Fruit fly (Drosophila melanogaster): ENCODE measurements around the gene CG3061.

The CG3061 gene

DNA sequence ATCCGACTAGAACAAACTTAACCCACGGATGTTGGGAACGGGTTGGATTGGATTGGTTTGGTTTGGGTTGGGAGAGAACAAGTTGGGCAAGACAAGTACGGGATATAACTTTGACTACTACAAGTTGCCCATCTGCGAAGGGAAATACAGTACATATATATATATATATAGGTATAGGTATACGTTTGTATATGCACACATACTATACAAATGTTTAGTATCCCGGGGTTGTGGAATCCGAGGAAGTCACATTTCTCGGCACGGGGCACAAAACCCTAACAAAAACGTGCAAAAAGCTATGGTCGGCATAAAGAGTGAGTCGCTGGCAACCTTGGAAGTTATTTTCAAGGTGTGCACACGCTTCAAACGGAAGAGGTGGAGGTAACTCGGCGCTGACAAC, 28.3 kb upstream of the CG3061 start (continued):
- TF ChIP-seq CG33557 (GFP tag; optimal IDR thresholded peaks at IDR 0.05) (no peak), nau (GFP tag; optimal IDR thresholded peaks at IDR 0.05) (no peak), ftz-f1 (GFP tag; optimal IDR thresholded peaks at IDR 0.05) (peak; percentile 7), CG13775 (GFP tag; optimal IDR thresholded peaks at IDR 0.05) (no peak), CG4328 (GFP tag; optimal IDR thresholded peaks at IDR 0.05) (no peak), gem (tag; optimal IDR thresholded peaks at IDR 0.05) (no peak), CG7987 (GFP tag; optimal IDR thresholded peaks at IDR 0.05) (no peak), gsb-n (tag; optimal IDR thresholded peaks at IDR 0.05) (no peak), scrt (GFP tag; optimal IDR thresholded peaks at IDR 0.05) (no peak), Tbp (GFP tag; optimal IDR thresholded peaks at IDR 0.05) (no peak), tap (tag; optimal IDR thresholded peaks at IDR 0.05) (no peak), CG13287 (GFP tag; IDR thresholded peaks at IDR 0.05; ENCODE audit: partially characterized antibody) (no peak), CG15514 (GFP tag; optimal IDR thresholded peaks at IDR 0.05) (no peak), chn (GFP tag; optimal IDR thresholded peaks at IDR 0.05) (no peak), Xrp1 (GFP tag; IDR thresholded peaks at IDR 0.05) (no peak), ac (GFP tag; optimal IDR thresholded peaks at IDR 0.05) (no peak), CG12769 (tag; optimal IDR thresholded peaks at IDR 0.05) (peak; percentile 6), zfh2 (GFP tag; optimal IDR thresholded peaks at IDR 0.05) (no peak), CG10209 (GFP tag; optimal IDR thresholded peaks at IDR 0.05) (peak; percentile 9), eve (GFP tag; optimal IDR thresholded peaks at IDR 0.05) (no peak), CG18764 (GFP tag; optimal IDR thresholded peaks at IDR 0.05) (no peak), Rx (GFP tag; IDR thresholded peaks at IDR 0.05) (no peak), CTCF (GFP tag; optimal IDR thresholded peaks at IDR 0.05) (no peak), CG7928 (GFP tag; optimal IDR thresholded peaks at IDR 0.05) (no peak), sd (tag; optimal IDR thresholded peaks at IDR 0.05) (peak; percentile 44), HLH3B (GFP tag; IDR thresholded peaks at IDR 0.05) (no peak), Ada2b (GFP tag; IDR thresholded peaks at IDR 0.05) (no peak), Deaf1 (tag; optimal IDR thresholded peaks at IDR 0.05) (no peak), H2.0 (GFP tag; IDR thresholded peaks at IDR 0.05) (no peak), BtbVII (GFP tag; optimal IDR thresholded peaks at IDR 0.05) (no peak), CG4360 (GFP tag; IDR thresholded peaks at IDR 0.05) (no peak), CG34224 (GFP tag; IDR thresholded peaks at IDR 0.05; ENCODE audit: partially characterized antibody) (no peak), CG14860 (GFP tag; IDR thresholded peaks at IDR 0.05; ENCODE audit: partially characterized antibody) (no peak), CG18599 (GFP tag; optimal IDR thresholded peaks at IDR 0.05) (no peak), Kr (GFP tag; optimal IDR thresholded peaks at IDR 0.05) (no peak)

DNA sequence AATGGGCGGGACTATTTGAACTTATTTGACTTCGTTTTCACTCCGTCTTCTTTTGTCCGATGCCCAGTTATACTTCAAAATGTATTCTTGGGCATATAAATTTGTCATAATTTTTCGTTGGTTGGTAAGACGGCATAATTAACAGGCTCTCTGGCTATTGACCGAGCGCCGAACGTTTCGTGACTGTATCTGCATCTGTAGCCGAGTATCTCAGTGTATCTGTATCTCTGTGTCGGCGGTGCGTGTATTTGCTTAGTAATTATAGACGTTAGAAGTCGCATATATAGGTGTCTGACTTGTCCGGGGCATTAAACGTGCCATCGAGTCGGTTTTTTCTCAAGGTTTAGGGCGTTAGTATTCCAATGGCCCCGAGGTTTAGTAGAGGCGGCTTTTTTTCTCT, 27.0 kb upstream of the CG3061 start:
- no peak for TF ChIP-seq wdn (GFP tag; IDR thresholded peaks at IDR 0.05)
- TF ChIP-seq her (GFP tag; optimal IDR thresholded peaks at IDR 0.05): no peak
- no peak for TF ChIP-seq Lhr (GFP tag; optimal IDR thresholded peaks at IDR 0.05)
- TF ChIP-seq Dip3 (GFP tag; optimal IDR thresholded peaks at IDR 0.05): no peak
- TF ChIP-seq sens (GFP tag): peak; percentile 37
- peak; percentile 56 for TF ChIP-seq CG12769 (tag; optimal IDR thresholded peaks at IDR 0.05)
- no peak for TF ChIP-seq Opbp (GFP tag; IDR thresholded peaks at IDR 0.05; ENCODE audit: partially characterized antibody)
- TF ChIP-seq CG13123 (GFP tag; optimal IDR thresholded peaks at IDR 0.05): no peak
- TF ChIP-seq Tbp (GFP tag; optimal IDR thresholded peaks at IDR 0.05): no peak
- TF ChIP-seq Nf-YC (tag; optimal IDR thresholded peaks at IDR 0.05): no peak
- TF ChIP-seq fru (optimal IDR thresholded peaks at IDR 0.05): no peak
- no peak for TF ChIP-seq CG12071 (GFP tag; optimal IDR thresholded peaks at IDR 0.05)
- no peak for TF ChIP-seq Mrtf (GFP tag; IDR thresholded peaks at IDR 0.05)
- no peak for TF ChIP-seq CG10462 (GFP tag; optimal IDR thresholded peaks at IDR 0.05)
- TF ChIP-seq Doc3 (GFP tag; IDR thresholded peaks at IDR 0.05; ENCODE audit: partially characterized antibody): no peak
- TF ChIP-seq sens-2 (GFP tag; IDR thresholded peaks at IDR 0.05): no peak
- TF ChIP-seq dmrt99B (tag; optimal IDR thresholded peaks at IDR 0.05): peak; percentile 16
- TF ChIP-seq CG4360 (GFP tag; IDR thresholded peaks at IDR 0.05): 0 out of 2 replicates have a peak, but pooled peaks have one; percentile 21
- TF ChIP-seq tna (GFP tag; IDR thresholded peaks at IDR 0.05; ENCODE audit: partially characterized antibody): no peak
- no peak for TF ChIP-seq CG30431 (GFP tag; optimal IDR thresholded peaks at IDR 0.05)
- TF ChIP-seq da (GFP tag; optimal IDR thresholded peaks at IDR 0.05): no peak
- TF ChIP-seq eyg (GFP tag; optimal IDR thresholded peaks at IDR 0.05): no peak
